Worm (Caenorhabditis elegans): ENCODE results near the gene lgc-25.

DNA sequence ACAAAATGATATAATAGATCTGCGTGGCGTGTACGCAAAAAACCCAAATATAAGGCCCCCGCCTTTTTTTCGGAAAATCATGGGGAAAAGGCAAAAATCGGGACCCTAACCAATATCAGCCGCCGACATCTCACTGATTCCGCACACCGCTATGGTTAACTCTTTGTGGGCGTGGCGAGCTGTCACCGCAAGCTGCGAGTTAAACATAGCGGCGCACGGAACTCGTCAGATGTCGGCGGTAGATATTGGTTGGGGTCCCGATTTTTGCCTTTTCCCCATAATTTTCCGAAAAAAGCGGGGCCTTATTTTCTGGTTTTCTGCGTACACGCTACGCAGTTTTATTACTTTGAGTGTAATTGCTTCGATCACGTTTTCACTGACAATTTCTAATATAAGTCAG is 42.8 kb downstream of the lgc-25 start:
- no peak for TF ChIP-seq ZK185.1 (tag; optimal IDR thresholded peaks at IDR 0.05; ENCODE audit: poor library complexity, severe bottlenecking)
- no peak for TF ChIP-seq unc-62 (GFP tag; optimal IDR thresholded peaks at IDR 0.05)
- TF ChIP-seq F57A8.1 (GFP tag; optimal IDR thresholded peaks at IDR 0.05): no peak
- TF ChIP-seq unc-130 (GFP tag; optimal IDR thresholded peaks at IDR 0.05): no peak
